Worm (Caenorhabditis elegans) whole organism, L1 larva: ENCODE measurements around the gene Y39E4B.5.

Experiments used
- elt-2 ChIP-seq: sonication (generic microtip); optimal IDR thresholded peaks from 2 replicates; lab custom pipeline; 2016; ENCODE audit warnings: missing genetic modification characterization, mild to moderate bottlenecking, inconsistent platforms, missing compliant biosample characterization, missing genetic modification reagents
- grh-1 ChIP-seq: fragments of 200-800 bp; sonication (Bioruptor generic); IDR thresholded peaks from 2 replicates; pipeline ENCODE4 v1.3.6; 2022; ENCODE audit warnings: missing genetic modification reagents, missing genetic modification characterization, missing compliant biosample characterization
- lin-39 ChIP-seq: fragments of 150-350 bp; optimal IDR thresholded peaks from 2 replicates; lab custom pipeline; 2014; ENCODE audit warnings: missing biosample characterization, missing genetic modification reagents, missing genetic modification characterization
- nhr-12 ChIP-seq: sonication (generic microtip); optimal IDR thresholded peaks from 2 replicates; lab custom pipeline; 2017; ENCODE audit warnings: missing biosample characterization, missing genetic modification characterization
- nhr-77 ChIP-seq: fragments of 150-350 bp; optimal IDR thresholded peaks from 2 replicates; lab custom pipeline; 2014; ENCODE audit warnings: missing biosample characterization, missing genetic modification characterization
- pag-3 ChIP-seq: sonication (generic microtip); optimal IDR thresholded peaks from 2 replicates; lab custom pipeline; 2017; ENCODE audit warnings: missing genetic modification characterization, mild to moderate bottlenecking, missing compliant biosample characterization, antibody characterized with exemption, borderline replicate concordance; ENCODE audit not compliant: insufficient read depth
- skn-1 ChIP-seq: fragments of 150-350 bp; optimal IDR thresholded peaks from 2 replicates; lab custom pipeline; 2014; ENCODE audit warnings: missing biosample characterization, missing genetic modification characterization
- snpc-4 ChIP-seq: fragments of 150-350 bp; optimal IDR thresholded peaks from 2 replicates; lab custom pipeline; 2014; ENCODE audit warnings: missing biosample characterization, missing genetic modification characterization
- unc-62 ChIP-seq: fragments of 150-350 bp; optimal IDR thresholded peaks from 2 replicates; lab custom pipeline; 2014; ENCODE audit warnings: missing biosample characterization, missing genetic modification reagents, missing genetic modification characterization

ce11 chrIII:13173687-13174086, 4.0 kb downstream of the Y39E4B.5 start:
- TF ChIP-seq snpc-4 (tag; lab: Kevin White, UChicago) (no peak), grh-1 (no peak), skn-1 (no peak), lin-39 (tag; lab: Kevin White, UChicago) (no peak), nhr-12 (tag; lab: Kevin White, UChicago) (no peak), pag-3 (tag; lab: Kevin White, UChicago) (no peak), nhr-77 (tag; lab: Kevin White, UChicago) (no peak), unc-62 (GFP tag; lab: Kevin White, UChicago) (no peak), elt-2 (tag; lab: Kevin White, UChicago) (no peak)
